Fruit fly (Drosophila melanogaster): Measurements from ENCODE around the gene alpha-Man-IIa.

alpha-Man-IIa gene

DNA sequence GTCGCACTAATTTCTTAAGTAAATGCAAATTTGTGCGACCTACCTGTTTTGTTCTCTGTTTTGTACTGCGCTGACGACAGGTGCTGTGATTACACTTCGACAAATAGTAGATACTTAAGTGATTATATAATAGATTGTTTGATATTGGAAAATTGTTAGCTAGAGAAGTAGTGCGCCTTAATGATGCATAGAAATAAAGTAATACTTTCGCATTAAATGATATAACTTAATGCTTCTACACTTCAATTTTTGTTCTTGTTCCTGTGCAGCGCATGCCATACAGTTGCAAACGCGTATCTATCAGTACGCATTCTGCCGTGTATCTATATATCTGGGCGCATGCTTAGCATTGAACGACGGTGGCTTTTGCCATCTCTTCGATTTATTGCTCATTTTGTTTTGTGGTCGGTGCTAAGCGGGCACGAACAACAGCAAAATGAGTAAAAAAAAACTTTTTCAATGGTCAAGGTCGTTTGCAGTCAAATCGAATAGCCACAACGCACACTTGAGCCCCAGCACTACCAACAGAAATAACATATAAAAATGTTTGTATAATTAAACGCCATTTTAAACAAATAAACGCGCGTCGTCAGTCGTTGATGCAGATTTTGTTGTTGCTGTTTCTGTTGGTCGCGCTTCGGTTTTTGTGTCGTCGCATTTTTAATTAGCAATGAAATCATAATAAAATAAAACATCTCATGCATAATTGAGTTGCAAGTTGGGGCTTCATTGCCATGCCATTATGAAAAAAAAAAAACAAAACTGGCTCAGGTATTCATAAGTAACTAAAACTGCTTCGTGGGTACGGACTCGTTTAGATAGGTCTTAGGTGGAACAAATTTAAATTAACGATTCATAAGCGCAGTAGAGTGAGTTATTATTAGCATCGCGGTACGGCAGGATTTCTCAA lies 18.3 kb downstream of the alpha-Man-IIa start:
- TF ChIP-seq kay (GFP tag; ENCODE audit: borderline replicate concordance) (peak; percentile 75), cic (GFP tag; optimal IDR thresholded peaks at IDR 0.05) (peak; percentile 16), pad (GFP tag; optimal IDR thresholded peaks at IDR 0.05) (no peak), CG33017 (tag; optimal IDR thresholded peaks at IDR 0.05) (peak; percentile 45), CG14711 (tag; optimal IDR thresholded peaks at IDR 0.05) (peak; percentile 14), Clk (GFP tag; optimal IDR thresholded peaks at IDR 0.05) (no peak), Crg-1 (GFP tag; optimal IDR thresholded peaks at IDR 0.05) (no peak), Mnt (GFP tag; optimal IDR thresholded peaks at IDR 0.05) (peak; percentile 5), CG7045 (GFP tag; optimal IDR thresholded peaks at IDR 0.05) (peak; percentile 69), CG7101 (tag; optimal IDR thresholded peaks at IDR 0.05) (peak; percentile 32)

DNA sequence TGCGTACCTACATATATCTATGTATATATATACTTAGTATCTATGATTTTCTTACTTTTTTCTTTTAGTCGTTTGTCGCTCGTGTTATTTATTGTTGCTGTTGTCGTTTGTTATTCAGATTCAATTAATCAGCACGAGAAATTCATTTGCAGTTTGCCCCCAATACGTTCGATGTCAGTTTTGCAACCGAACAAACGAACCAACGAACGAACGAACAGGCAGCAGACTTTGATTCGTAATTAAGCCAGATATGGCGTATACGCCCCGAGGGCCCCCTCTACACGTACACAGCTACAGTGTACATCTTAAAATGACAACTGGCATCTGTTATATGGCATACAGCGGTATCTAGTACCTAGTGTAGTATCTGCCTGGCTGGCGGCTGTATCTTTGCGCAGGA lies 20.9 kb downstream of the alpha-Man-IIa start:
- TF ChIP-seq toe (GFP tag; optimal IDR thresholded peaks at IDR 0.05) (no peak), Hr96 (GFP tag; optimal IDR thresholded peaks at IDR 0.05) (no peak), CG12768 (GFP tag; optimal IDR thresholded peaks at IDR 0.05) (peak; percentile 72)

DNA sequence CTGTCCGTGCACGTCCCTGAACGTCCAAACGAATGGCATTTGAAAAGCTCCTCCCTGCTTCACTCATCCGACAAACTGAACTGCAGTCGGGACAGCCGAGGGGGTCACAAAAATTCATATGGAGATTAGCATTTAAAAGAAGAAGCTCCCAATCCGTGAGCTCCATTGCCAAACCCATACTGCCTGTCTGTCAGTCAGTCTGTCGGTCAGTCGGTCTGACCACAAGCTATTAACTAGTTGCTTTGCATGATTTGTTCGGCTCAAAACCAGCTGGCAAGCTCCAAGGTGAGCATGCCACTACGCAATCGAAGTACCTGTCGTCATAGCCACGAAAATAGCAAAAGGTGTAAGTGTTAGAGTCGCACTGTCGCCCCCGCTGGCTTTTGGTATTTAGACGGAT lies 21.4 kb downstream of the alpha-Man-IIa start:
- TF ChIP-seq tj (GFP tag; optimal IDR thresholded peaks at IDR 0.05) (no peak), CG7045 (GFP tag; optimal IDR thresholded peaks at IDR 0.05) (no peak), cnc (optimal IDR thresholded peaks at IDR 0.05) (no peak), CG1620 (GFP tag; optimal IDR thresholded peaks at IDR 0.05) (no peak), Crg-1 (GFP tag; optimal IDR thresholded peaks at IDR 0.05) (no peak)

DNA sequence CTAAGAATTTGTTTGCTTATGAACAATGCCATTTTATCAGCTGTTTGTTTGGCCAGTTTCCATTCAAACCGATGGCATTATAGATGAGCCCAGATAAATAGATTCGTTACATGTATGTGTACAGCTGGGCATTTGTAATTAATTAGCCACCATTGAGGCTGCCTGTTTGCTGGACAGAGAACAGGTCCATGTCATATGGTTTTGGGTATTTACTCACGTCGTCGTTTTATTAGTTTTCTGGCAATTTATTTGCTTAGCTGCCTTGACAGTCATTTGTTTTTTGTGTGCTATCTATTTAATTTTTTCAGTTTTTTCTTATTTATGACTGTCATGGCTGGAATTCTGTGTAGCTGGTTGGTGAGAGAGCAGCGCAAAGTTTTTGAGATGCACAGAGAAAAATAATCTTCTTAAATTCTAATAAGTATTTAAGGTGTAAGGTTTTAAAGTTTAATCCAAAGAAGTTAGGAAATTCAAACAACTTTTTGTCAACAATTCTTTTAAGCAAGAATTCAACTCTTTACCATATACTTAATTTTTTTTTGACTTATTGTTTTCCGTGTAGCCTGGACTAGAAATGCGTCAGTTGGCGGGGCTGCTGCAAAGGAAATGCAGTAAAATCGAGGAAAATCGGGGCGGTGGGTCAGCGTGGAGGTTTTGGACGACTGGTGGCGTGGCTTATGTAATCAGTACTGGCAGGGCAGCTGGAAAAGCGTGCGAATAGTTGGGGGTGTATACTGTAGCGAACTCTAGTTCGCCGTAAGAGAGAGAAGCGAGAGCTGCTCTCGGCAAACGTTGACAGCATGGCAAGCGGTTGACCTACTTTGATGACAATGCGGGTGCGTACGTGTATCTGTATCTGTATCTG lies 22.4 kb downstream of the alpha-Man-IIa start:
- TF ChIP-seq tj (GFP tag; optimal IDR thresholded peaks at IDR 0.05) (peak; percentile 49), CG5204 (GFP tag; optimal IDR thresholded peaks at IDR 0.05) (no peak), Crg-1 (GFP tag; optimal IDR thresholded peaks at IDR 0.05) (peak; percentile 19), ovo (GFP tag; optimal IDR thresholded peaks at IDR 0.05) (peak; percentile 0), bab1 (GFP tag; optimal IDR thresholded peaks at IDR 0.05) (no peak), CG12768 (GFP tag; optimal IDR thresholded peaks at IDR 0.05) (peak; percentile 91), CG11617 (GFP tag; optimal IDR thresholded peaks at IDR 0.05) (peak; percentile 77), pad (GFP tag; optimal IDR thresholded peaks at IDR 0.05) (peak; percentile 40), CG14711 (tag; optimal IDR thresholded peaks at IDR 0.05) (peak; percentile 79), cic (GFP tag; optimal IDR thresholded peaks at IDR 0.05) (peak; percentile 23), kay (GFP tag; ENCODE audit: borderline replicate concordance) (peak; percentile 63), Mnt (GFP tag; optimal IDR thresholded peaks at IDR 0.05) (peak; percentile 34), CG33017 (tag; optimal IDR thresholded peaks at IDR 0.05) (peak; percentile 93), cnc (optimal IDR thresholded peaks at IDR 0.05) (no peak), CG7045 (GFP tag; optimal IDR thresholded peaks at IDR 0.05) (peak; percentile 94), Clk (GFP tag; optimal IDR thresholded peaks at IDR 0.05) (peak; percentile 75), Hr96 (GFP tag; optimal IDR thresholded peaks at IDR 0.05) (no peak), CG7101 (tag; optimal IDR thresholded peaks at IDR 0.05) (peak; percentile 87), toe (GFP tag; optimal IDR thresholded peaks at IDR 0.05) (no peak), CG1620 (GFP tag; optimal IDR thresholded peaks at IDR 0.05) (peak; percentile 13)

dm6 chr3R:9435898-9436297 lies 23.6 kb downstream of the alpha-Man-IIa start:
- TF ChIP-seq CG1620 (GFP tag; optimal IDR thresholded peaks at IDR 0.05), result no peak
- TF ChIP-seq tj (GFP tag; optimal IDR thresholded peaks at IDR 0.05), result no peak
- no peak for TF ChIP-seq ovo (GFP tag; optimal IDR thresholded peaks at IDR 0.05)
- TF ChIP-seq CG11617 (GFP tag; optimal IDR thresholded peaks at IDR 0.05), result no peak
- TF ChIP-seq CG14711 (tag; optimal IDR thresholded peaks at IDR 0.05), result no peak
- no peak for TF ChIP-seq CG7045 (GFP tag; optimal IDR thresholded peaks at IDR 0.05)
- no peak for TF ChIP-seq cic (GFP tag; optimal IDR thresholded peaks at IDR 0.05)
- TF ChIP-seq Mnt (GFP tag; optimal IDR thresholded peaks at IDR 0.05), result no peak
- TF ChIP-seq toe (GFP tag; optimal IDR thresholded peaks at IDR 0.05), result no peak
- no peak for TF ChIP-seq kay (GFP tag; ENCODE audit: borderline replicate concordance)
- no peak for TF ChIP-seq CG12768 (GFP tag; optimal IDR thresholded peaks at IDR 0.05)
- TF ChIP-seq CG5204 (GFP tag; optimal IDR thresholded peaks at IDR 0.05), result no peak
- no peak for TF ChIP-seq Crg-1 (GFP tag; optimal IDR thresholded peaks at IDR 0.05)
- TF ChIP-seq CG7101 (tag; optimal IDR thresholded peaks at IDR 0.05), result no peak
- TF ChIP-seq Hr96 (GFP tag; optimal IDR thresholded peaks at IDR 0.05), result no peak
- no peak for TF ChIP-seq cnc (optimal IDR thresholded peaks at IDR 0.05)

dm6 chr3R:9436358-9436972 lies 24.1 kb downstream of the alpha-Man-IIa start:
- peak; percentile 17 for TF ChIP-seq Mnt (GFP tag; optimal IDR thresholded peaks at IDR 0.05)
- TF ChIP-seq CG12768 (GFP tag; optimal IDR thresholded peaks at IDR 0.05), result peak; percentile 26
- no peak for TF ChIP-seq CG1620 (GFP tag; optimal IDR thresholded peaks at IDR 0.05)
- TF ChIP-seq bab1 (GFP tag; optimal IDR thresholded peaks at IDR 0.05), result peak; percentile 9
- TF ChIP-seq Hr96 (GFP tag; optimal IDR thresholded peaks at IDR 0.05), result no peak
- no peak for TF ChIP-seq CG14711 (tag; optimal IDR thresholded peaks at IDR 0.05)
- no peak for TF ChIP-seq pad (GFP tag; optimal IDR thresholded peaks at IDR 0.05)
